Worm (Caenorhabditis elegans) whole organism, early embryonic: Measurements from ENCODE around the gene F26G1.10.

Experiments
- B0310.2 ChIP-seq: sonication (generic microtip); optimal IDR thresholded peaks from 2 replicates; lab custom pipeline; 2016; ENCODE audit warnings: mild to moderate bottlenecking, missing genetic modification characterization, missing compliant biosample characterization
- F13C5.2 ChIP-seq: sonication (generic microtip); optimal IDR thresholded peaks from 2 replicates; lab custom pipeline; 2017; ENCODE audit warnings: mild to moderate bottlenecking, missing genetic modification characterization, inconsistent platforms, missing compliant biosample characterization
- ama-1 ChIP-seq: fragments of 150-350 bp; optimal IDR thresholded peaks from 2 replicates; lab custom pipeline; 2014
- ceh-36 ChIP-seq: sonication (generic microtip); optimal IDR thresholded peaks from 2 replicates; lab custom pipeline; 2016; ENCODE audit warnings: missing genetic modification characterization, inconsistent platforms, missing compliant biosample characterization
- flt-1 ChIP-seq: fragments of 200-800 bp; sonication (Bioruptor generic); IDR thresholded peaks from 2 replicates; pipeline ENCODE4 v1.3.6; 2022; ENCODE audit warnings: missing genetic modification characterization, missing compliant biosample characterization
- hmbx-1 ChIP-seq: sonication (generic microtip); optimal IDR thresholded peaks from 2 replicates; lab custom pipeline; 2016; ENCODE audit warnings: mild to moderate bottlenecking, missing genetic modification characterization, missing compliant biosample characterization
- hmg-4 ChIP-seq: fragments of 200-800 bp; sonication (Bioruptor generic); optimal IDR thresholded peaks from 2 replicates; lab custom pipeline; 2018; ENCODE audit warnings: mild to moderate bottlenecking, missing genetic modification characterization, missing compliant biosample characterization
- hnd-1 ChIP-seq: sonication (generic microtip); optimal IDR thresholded peaks from 2 replicates; lab custom pipeline; 2016; ENCODE audit warnings: missing genetic modification characterization, missing compliant biosample characterization
- pes-1 ChIP-seq: fragments of 200-800 bp; sonication (Bioruptor generic); IDR thresholded peaks from 2 replicates; pipeline ENCODE4 v1.3.6; 2022; ENCODE audit warnings: missing genetic modification reagents, missing genetic modification characterization, missing compliant biosample characterization
- scrt-1 ChIP-seq: fragments of 200-800 bp; sonication (Bioruptor generic); IDR thresholded peaks from 2 replicates; pipeline ENCODE4 v1.3.6; 2022; ENCODE audit warnings: missing genetic modification characterization, missing compliant biosample characterization
- tbx-11 ChIP-seq: fragments of 200-800 bp; sonication (Bioruptor generic); IDR thresholded peaks from 2 replicates; pipeline ENCODE4 v1.3.6; 2022; ENCODE audit warnings: missing genetic modification characterization, missing compliant biosample characterization
- tbx-37 ChIP-seq: fragments of 200-800 bp; sonication (Bioruptor generic); conservative IDR thresholded peaks from 2 replicates; pipeline ENCODE4 v1.3.6; 2022; ENCODE audit warnings: missing genetic modification reagents, missing genetic modification characterization, missing compliant biosample characterization
- tra-4 ChIP-seq: sonication (generic microtip); optimal IDR thresholded peaks from 2 replicates; lab custom pipeline; 2017; ENCODE audit warnings: missing genetic modification characterization, missing compliant biosample characterization

- TF ChIP-seq hnd-1 (tag; lab: Kevin White, UChicago) (no peak), B0310.2 (tag; lab: Kevin White, UChicago) (no peak), tra-4 (tag; lab: Kevin White, UChicago) (no peak), hmg-4 (GFP tag; lab: Kevin White, UChicago) (no peak), ama-1 (lab: Kevin White, UChicago) (no peak), scrt-1 (GFP tag; lab: Robert Waterston, UW) (no peak), tbx-37 (GFP tag; lab: Robert Waterston, UW) (no peak), tbx-11 (GFP tag; lab: Robert Waterston, UW) (no peak), hmbx-1 (tag; lab: Kevin White, UChicago) (no peak), flt-1 (no peak), ceh-36 (tag; lab: Kevin White, UChicago) (no peak), pes-1 (GFP tag; lab: Robert Waterston, UW) (no peak), F13C5.2 (tag; lab: Kevin White, UChicago) (no peak)
Measured at ce11 chrII:4726750-4727384, 47.3 kb upstream of the F26G1.10 start.
